Fruit fly (Drosophila melanogaster) ovary, adult (tissue): ENCODE data around the gene Cpr62Bc.

ENCODE experiments used
- CG17801 ChIP-seq: fragments of 200-800 bp; optimal IDR thresholded peaks from 2 replicates; lab custom pipeline; 2019; ENCODE audit warnings: missing biosample characterization, mild to moderate bottlenecking, missing genetic modification characterization, moderate library complexity; ENCODE audit not compliant: partially characterized antibody

The Cpr62Bc gene

dm6 chr3L:1818834-1819233 lies 23.1 kb downstream of the Cpr62Bc start:
- TF ChIP-seq CG17801 (GFP tag; lab: Kevin White, UChicago) = no peak

DNA sequence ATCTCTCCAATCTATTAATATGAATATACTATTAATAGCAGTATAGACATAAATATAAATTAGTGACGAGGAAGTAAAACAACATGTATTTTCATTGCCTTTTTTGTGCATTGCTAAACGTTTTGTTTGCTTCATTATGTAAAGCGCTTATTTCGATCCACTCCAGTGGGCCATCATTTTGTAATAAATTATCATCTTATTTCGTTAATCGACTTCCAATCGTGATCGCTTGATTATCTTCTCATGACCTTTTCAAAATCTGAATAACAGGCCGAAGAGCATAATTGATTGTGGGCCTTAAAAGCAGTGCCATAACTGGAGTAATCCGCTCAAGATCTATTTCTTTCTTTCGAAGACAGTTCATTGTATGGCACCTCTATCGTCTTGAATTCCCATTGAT lies 24.5 kb downstream of the Cpr62Bc start:
- TF ChIP-seq CG17801 (GFP tag; lab: Kevin White, UChicago) = no peak

DNA sequence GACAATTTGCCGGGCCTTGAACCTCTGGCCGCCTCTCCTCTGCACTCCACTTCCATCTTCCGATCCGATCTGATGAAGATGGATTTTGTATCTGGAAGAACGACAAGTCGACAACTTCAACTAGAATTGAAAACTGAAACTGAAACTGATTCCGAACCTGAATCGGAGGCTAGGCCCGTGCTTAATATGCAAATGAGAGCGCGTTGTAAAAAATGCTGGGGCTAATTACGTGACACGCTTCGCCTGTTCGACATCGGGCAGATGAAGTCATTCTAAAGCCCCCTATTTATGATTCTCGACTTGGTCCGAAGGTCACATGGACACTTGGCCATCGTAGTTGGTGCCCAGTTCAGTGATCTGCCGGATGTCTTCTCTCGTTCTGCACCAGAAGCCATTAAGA lies 25.3 kb downstream of the Cpr62Bc start:
- no peak for TF ChIP-seq CG17801 (GFP tag; lab: Kevin White, UChicago)

dm6 chr3L:1810288-1810687 lies 31.6 kb downstream of the Cpr62Bc start, which contains the start of gene GV1:
GV1 (plus strand) TSS chr3L:1810588.
- TF ChIP-seq CG17801 (GFP tag; lab: Kevin White, UChicago) = no peak

DNA sequence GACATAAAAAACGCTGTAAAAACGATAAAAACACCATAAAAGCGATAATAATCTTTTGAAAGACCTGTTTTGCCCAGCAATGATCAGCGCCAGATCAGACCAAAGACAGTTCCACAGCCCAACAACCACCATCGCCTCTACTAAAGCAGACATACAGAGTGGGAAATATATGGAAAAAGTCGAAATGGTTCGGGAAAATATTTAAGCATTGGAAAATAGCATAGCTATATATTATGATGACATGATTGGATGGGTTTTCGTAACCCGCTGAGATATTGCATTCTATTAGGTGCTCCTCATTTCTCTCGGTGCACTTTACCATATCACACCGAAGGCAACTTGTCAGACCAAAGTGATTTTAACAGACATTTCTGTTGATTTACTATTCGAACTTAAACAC lies 33.3 kb downstream of the Cpr62Bc start:
- TF ChIP-seq CG17801 (GFP tag; lab: Kevin White, UChicago) = no peak

- peak; percentile 35 for TF ChIP-seq CG17801 (GFP tag; lab: Kevin White, UChicago)
Measured at dm6 chr3L:1802802-1803201, 39.1 kb downstream of the Cpr62Bc start, which contains the start of the genes JTBR and CG42676. JTBR (minus strand) TSS chr3L:1802856. CG42676 (plus strand) TSS chr3L:1803107.

DNA sequence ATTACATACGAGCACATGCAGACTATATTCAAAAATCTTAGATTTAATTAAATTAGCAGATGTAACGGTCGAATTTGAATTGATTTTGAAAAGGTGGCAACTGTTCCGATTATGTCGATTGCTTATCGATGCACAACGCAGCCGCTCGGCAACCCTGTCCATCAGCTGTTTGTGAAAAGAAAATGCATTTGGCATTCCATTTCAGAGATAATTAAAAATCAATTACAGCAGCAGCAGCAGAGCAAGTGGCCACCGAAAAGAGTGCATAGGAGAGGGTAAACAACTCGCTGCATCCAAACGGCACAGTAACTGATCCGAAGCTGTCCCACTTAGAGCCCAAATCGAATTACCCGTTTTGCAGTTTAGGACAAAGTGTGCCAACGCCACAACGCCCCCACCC lies 43.2 kb downstream of the Cpr62Bc start, which contains the start of gene Patj:
Gene Patj (plus strand): TSS at position 155 of the 400 bp plus-strand sequence.
- no peak for TF ChIP-seq CG17801 (GFP tag; lab: Kevin White, UChicago)

dm6 chr3L:1797005-1797404 lies 44.9 kb downstream of the Cpr62Bc start, which contains the start of gene CG12020:
CG12020 (plus strand) TSS chr3L:1797305.
- TF ChIP-seq CG17801 (GFP tag; lab: Kevin White, UChicago) = no peak

DNA sequence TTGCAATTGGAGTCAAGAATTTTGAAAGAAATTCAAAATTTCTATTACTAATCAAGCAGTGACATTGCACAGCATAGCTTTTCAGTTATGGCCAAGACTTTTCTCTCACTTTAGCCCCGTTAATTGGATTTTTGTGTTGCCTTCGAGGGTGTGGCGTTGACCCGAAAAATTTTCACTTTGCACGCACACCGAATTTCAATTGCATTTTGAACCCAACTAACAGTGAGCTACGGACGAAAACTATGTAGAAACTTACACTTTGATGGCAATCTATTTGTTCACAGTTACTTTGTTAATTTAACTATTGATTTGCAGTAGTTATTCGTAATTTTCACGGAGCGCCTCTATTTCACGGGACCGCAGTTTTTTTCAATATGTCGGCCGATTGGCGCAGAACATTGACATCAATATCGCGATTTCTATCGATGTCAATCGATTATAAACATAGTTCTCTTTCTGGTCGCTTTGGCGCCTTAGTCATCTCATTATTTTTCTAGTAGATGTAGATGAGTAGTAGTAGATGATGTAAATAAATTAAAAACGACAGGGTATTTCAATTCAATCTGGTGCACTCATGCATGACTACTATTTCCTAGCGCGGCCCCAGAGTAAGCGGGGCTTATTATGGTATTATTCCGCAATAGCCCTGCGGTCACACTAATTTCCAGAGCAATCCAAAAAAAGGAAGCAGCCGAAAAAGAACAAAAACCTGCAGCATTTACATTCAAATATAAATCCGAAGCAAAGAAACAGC lies 46.8 kb downstream of the Cpr62Bc start, which contains the start of the genes alpha-Spec, dlt and Cdc37:
Gene alpha-Spec (minus strand): TSS at position 386 of the 754 bp plus-strand sequence.
Gene dlt (minus strand): TSS at position 386 of the 754 bp plus-strand sequence.
Gene Cdc37 (plus strand): TSS at position 450 of the 754 bp plus-strand sequence.
- peak; percentile 75 for TF ChIP-seq CG17801 (GFP tag; lab: Kevin White, UChicago)

DNA sequence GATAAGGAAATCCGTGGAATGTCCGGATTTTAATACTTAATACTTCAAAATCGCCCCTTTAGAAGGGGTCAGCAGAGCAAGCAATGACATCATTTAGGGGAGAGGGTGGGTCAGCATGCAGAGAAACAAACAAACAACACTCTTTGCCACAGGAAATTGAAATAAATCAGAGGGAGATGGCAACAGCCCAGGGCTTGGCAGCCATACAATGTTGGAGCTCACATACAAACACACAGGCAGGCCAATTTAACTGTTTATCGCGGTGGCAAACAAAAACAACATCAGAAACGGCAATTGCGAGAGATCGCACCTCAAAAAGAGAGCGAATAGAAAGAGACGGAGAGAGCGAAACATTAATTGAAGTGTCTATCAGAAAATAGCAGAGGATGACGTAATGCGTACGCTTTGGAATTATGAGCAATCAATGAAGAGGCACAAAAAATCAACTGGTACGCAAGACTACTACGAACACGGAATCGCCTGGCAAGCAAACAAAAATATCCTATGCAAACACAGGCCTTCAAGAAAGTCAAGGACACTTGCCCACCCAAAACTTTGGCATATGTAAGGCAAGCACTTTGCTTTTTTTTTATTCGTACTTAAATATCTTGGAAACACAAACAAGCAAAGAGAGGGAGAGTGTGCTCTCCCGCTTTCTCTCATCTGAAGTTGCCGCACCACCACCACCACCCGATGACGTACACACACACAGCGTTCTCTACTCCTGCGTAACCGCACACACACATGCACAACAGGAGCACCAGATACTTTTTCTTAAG lies 47.5 kb downstream of the Cpr62Bc start:
- peak; percentile 3 for TF ChIP-seq CG17801 (GFP tag; lab: Kevin White, UChicago)
